Fruit fly (Drosophila melanogaster) whole organism, embryonic: ENCODE results near the gene mop.
A peak's percentile ranks its signal among the peaks of the same experiment; 100 is the strongest.

Experiments
- Bteb2 ChIP-seq: fragments of 200-800 bp; sonication (Bioruptor generic); optimal IDR thresholded peaks from 2 replicates; lab custom pipeline; 2016; ENCODE audit warnings: missing biosample characterization, missing genetic modification characterization
- CG10959 ChIP-seq: fragments of 200-800 bp; sonication (Bioruptor generic); IDR thresholded peaks from 2 replicates; pipeline ENCODE4 v1.3.6; 2022; ENCODE audit warnings: missing biosample characterization, missing genetic modification characterization
- CG11695 ChIP-seq: fragments of 200-800 bp; sonication (Bioruptor generic); IDR thresholded peaks from 3 replicates; pipeline ENCODE4 v1.3.6; 2022; ENCODE audit warnings: missing biosample characterization, missing genetic modification characterization
- CG11696 ChIP-seq: fragments of 200-800 bp; sonication (Bioruptor generic); IDR thresholded peaks from 2 replicates; pipeline ENCODE4 v1.3.6; 2022; ENCODE audit warnings: missing biosample characterization, missing genetic modification characterization
- CG12659 ChIP-seq: fragments of 200-800 bp; sonication (Bioruptor generic); optimal IDR thresholded peaks from 3 replicates; lab custom pipeline; 2017; ENCODE audit warnings: mild to moderate bottlenecking, missing biosample characterization, missing genetic modification reagents, missing genetic modification characterization
- CG13287 ChIP-seq: fragments of 200-800 bp; sonication (Bioruptor generic); IDR thresholded peaks from 2 replicates; pipeline ENCODE4 v1.3.6; 2022; ENCODE audit warnings: missing biosample characterization, missing genetic modification characterization; ENCODE audit not compliant: partially characterized antibody
- CG16863 ChIP-seq: fragments of 200-800 bp; sonication (Bioruptor generic); optimal IDR thresholded peaks from 3 replicates; lab custom pipeline; 2016; ENCODE audit warnings: missing biosample characterization, missing genetic modification characterization
- CG17361 ChIP-seq: fragments of 200-800 bp; sonication (Bioruptor generic); IDR thresholded peaks from 3 replicates; pipeline ENCODE4 v1.3.6; 2022; ENCODE audit warnings: missing biosample characterization, missing genetic modification characterization
- CG17829 ChIP-seq: fragments of 200-800 bp; optimal IDR thresholded peaks from 2 replicates; lab custom pipeline; 2019; ENCODE audit warnings: missing biosample characterization, mild to moderate bottlenecking, missing genetic modification characterization, moderate library complexity
- CG18262 ChIP-seq: fragments of 200-800 bp; optimal IDR thresholded peaks from 3 replicates; lab custom pipeline; 2019; ENCODE audit warnings: missing biosample characterization, mild to moderate bottlenecking, missing genetic modification characterization, moderate library complexity
- CG2116 ChIP-seq: fragments of 200-800 bp; sonication (Bioruptor generic); optimal IDR thresholded peaks from 3 replicates; lab custom pipeline; 2018; ENCODE audit warnings: missing biosample characterization, mild to moderate bottlenecking, missing genetic modification characterization
- CG3281 ChIP-seq: fragments of 200-800 bp; sonication (Bioruptor generic); optimal IDR thresholded peaks from 3 replicates; lab custom pipeline; 2017; ENCODE audit warnings: missing biosample characterization, mild to moderate bottlenecking, missing genetic modification characterization
- CG4730 ChIP-seq: fragments of 200-800 bp; sonication (Bioruptor generic); IDR thresholded peaks from 2 replicates; pipeline ENCODE4 v1.3.6; 2022; ENCODE audit warnings: missing biosample characterization, missing genetic modification characterization
- CG9797 ChIP-seq: fragments of 200-800 bp; sonication (Bioruptor generic); optimal IDR thresholded peaks from 3 replicates; lab custom pipeline; 2018; ENCODE audit warnings: missing biosample characterization, mild to moderate bottlenecking, missing genetic modification characterization
- CG9932 ChIP-seq: fragments of 200-800 bp; sonication (Bioruptor generic); IDR thresholded peaks from 2 replicates; pipeline ENCODE4 v1.3.6; 2022; ENCODE audit warnings: missing biosample characterization, missing genetic modification characterization
- Hr3 ChIP-seq: fragments of 200-800 bp; sonication (Bioruptor generic); optimal IDR thresholded peaks from 3 replicates; lab custom pipeline; 2016; ENCODE audit warnings: missing biosample characterization, missing genetic modification characterization
- Lpt ChIP-seq: fragments of >200 bp; optimal IDR thresholded peaks from 2 replicates; lab custom pipeline; 2018; ENCODE audit warnings: missing biosample characterization, missing genetic modification characterization
- MBD-R2 ChIP-seq: fragments of 200-800 bp; sonication (Bioruptor generic); IDR thresholded peaks from 2 replicates; pipeline ENCODE4 v1.3.6; 2022; ENCODE audit warnings: missing biosample characterization, missing genetic modification characterization
- Oaz ChIP-seq: fragments of 200-800 bp; sonication (Bioruptor generic); IDR thresholded peaks from 2 replicates; pipeline ENCODE4 v1.3.6; 2022; ENCODE audit warnings: missing biosample characterization, missing genetic modification characterization
- Ptx1 ChIP-seq: fragments of 200-800 bp; sonication (Bioruptor generic); IDR thresholded peaks from 2 replicates; pipeline ENCODE4 v1.3.6; 2022; ENCODE audit warnings: missing biosample characterization, missing genetic modification characterization
- Ravus ChIP-seq: fragments of 200-800 bp; sonication (Bioruptor generic); IDR thresholded peaks from 2 replicates; pipeline ENCODE4 v1.3.6; 2022; ENCODE audit warnings: missing biosample characterization, missing genetic modification characterization
- Stat92E ChIP-seq, 3 experiments: fragments of >200 bp in 2 of 3; fragments of 200-800 bp in 1 of 3; sonication (Bioruptor generic) in 1 of 3; optimal IDR thresholded peaks; 2 replicates each; lab custom pipeline; 2017 to 2019; ENCODE audit warnings: missing biosample characterization in 3 of 3, missing genetic modification characterization in 3 of 3, mild to moderate bottlenecking in 1 of 3, moderate library complexity in 1 of 3
- az2 ChIP-seq: fragments of 200-800 bp; sonication (Bioruptor generic); optimal IDR thresholded peaks from 3 replicates; lab custom pipeline; 2016; ENCODE audit warnings: missing biosample characterization, missing genetic modification characterization
- bbx ChIP-seq: fragments of 200-800 bp; sonication (Bioruptor generic); IDR thresholded peaks from 2 replicates; pipeline ENCODE4 v1.3.6; 2022; ENCODE audit warnings: missing biosample characterization, missing genetic modification characterization; ENCODE audit not compliant: partially characterized antibody
- corto ChIP-seq: fragments of 200-800 bp; sonication (Bioruptor generic); optimal IDR thresholded peaks from 2 replicates; lab custom pipeline; 2016; ENCODE audit warnings: missing biosample characterization, mild to moderate bottlenecking, missing genetic modification characterization, moderate library complexity
- eve ChIP-seq, 2 experiments: fragments of >200 bp; optimal IDR thresholded peaks; 2 replicates each; lab custom pipeline; 2017; ENCODE audit warnings: missing biosample characterization in 2 of 2, missing genetic modification characterization in 2 of 2
- fd3F ChIP-seq: fragments of 200-800 bp; sonication (Bioruptor generic); optimal IDR thresholded peaks from 2 replicates; lab custom pipeline; 2018; ENCODE audit warnings: missing biosample characterization, mild to moderate bottlenecking, missing genetic modification characterization, moderate library complexity
- gfzf ChIP-seq: fragments of 200-800 bp; sonication (Bioruptor generic); optimal IDR thresholded peaks from 2 replicates; lab custom pipeline; 2016; ENCODE audit warnings: missing biosample characterization, mild to moderate bottlenecking, missing genetic modification characterization, moderate library complexity
- grau ChIP-seq: fragments of 200-800 bp; optimal IDR thresholded peaks from 3 replicates; lab custom pipeline; 2019; ENCODE audit warnings: missing biosample characterization, mild to moderate bottlenecking, missing genetic modification characterization, moderate library complexity
- hkb ChIP-seq, 2 experiments: fragments of 200-800 bp in 1 of 2; fragments of >200 bp in 1 of 2; sonication (Bioruptor generic) in 1 of 2; IDR thresholded peaks in 1 of 2; optimal IDR thresholded peaks in 1 of 2; 2 replicates each; pipeline versions ENCODE4 v1.3.6 to Lab custom; 2017 to 2022; ENCODE audit warnings: missing biosample characterization in 1 of 2, missing genetic modification characterization in 1 of 2
- ken ChIP-seq: fragments of 200-800 bp; sonication (Bioruptor generic); IDR thresholded peaks from 3 replicates; pipeline ENCODE4 v1.3.6; 2022; ENCODE audit warnings: missing biosample characterization, missing genetic modification characterization
- lmd ChIP-seq: fragments of 200-800 bp; sonication (Bioruptor generic); IDR thresholded peaks from 2 replicates; pipeline ENCODE4 v1.3.6; 2022; ENCODE audit warnings: missing biosample characterization, missing genetic modification characterization
- luna ChIP-seq: fragments of 200-800 bp; sonication (Bioruptor generic); optimal IDR thresholded peaks from 2 replicates; lab custom pipeline; 2016; ENCODE audit warnings: missing biosample characterization, missing genetic modification characterization
- pb ChIP-seq: fragments of 200-800 bp; sonication (Bioruptor generic); optimal IDR thresholded peaks from 3 replicates; lab custom pipeline; 2016; ENCODE audit warnings: missing biosample characterization, missing genetic modification characterization
- pum ChIP-seq: fragments of 200-800 bp; sonication (Bioruptor generic); optimal IDR thresholded peaks from 2 replicates; lab custom pipeline; 2016; ENCODE audit warnings: missing biosample characterization, missing genetic modification characterization
- rib ChIP-seq: fragments of 200-800 bp; sonication (Bioruptor generic); IDR thresholded peaks from 2 replicates; pipeline ENCODE4 v1.3.6; 2022; ENCODE audit warnings: missing biosample characterization, missing genetic modification characterization
- salm ChIP-seq: fragments of 200-800 bp; sonication (Bioruptor generic); optimal IDR thresholded peaks from 2 replicates; lab custom pipeline; 2018; ENCODE audit warnings: missing biosample characterization, mild to moderate bottlenecking, missing genetic modification characterization
- sisA ChIP-seq: fragments of 200-800 bp; sonication (Bioruptor generic); IDR thresholded peaks from 2 replicates; pipeline ENCODE4 v1.3.6; 2022; ENCODE audit warnings: missing biosample characterization, missing genetic modification characterization
- slbo ChIP-seq: fragments of 200-800 bp; sonication (Bioruptor generic); IDR thresholded peaks from 2 replicates; pipeline ENCODE4 v1.3.6; 2022; ENCODE audit warnings: missing biosample characterization, missing genetic modification characterization
- trem ChIP-seq: fragments of 200-800 bp; optimal IDR thresholded peaks from 3 replicates; lab custom pipeline; 2019; ENCODE audit warnings: missing biosample characterization, mild to moderate bottlenecking, missing genetic modification characterization, moderate library complexity
- tup ChIP-seq: fragments of 200-800 bp; sonication (Bioruptor generic); optimal IDR thresholded peaks from 2 replicates; lab custom pipeline; 2016; ENCODE audit warnings: missing biosample characterization, mild to moderate bottlenecking, missing genetic modification characterization, moderate library complexity
- unc-4 ChIP-seq: fragments of 200-800 bp; sonication (Bioruptor generic); IDR thresholded peaks from 2 replicates; pipeline ENCODE4 v1.3.6; 2022; ENCODE audit warnings: missing biosample characterization, missing genetic modification characterization; ENCODE audit not compliant: partially characterized antibody
- wek ChIP-seq: fragments of 200-800 bp; sonication (Bioruptor generic); optimal IDR thresholded peaks from 3 replicates; lab custom pipeline; 2018; ENCODE audit warnings: missing biosample characterization, mild to moderate bottlenecking, missing genetic modification characterization, moderate library complexity

Gene mop

DNA sequence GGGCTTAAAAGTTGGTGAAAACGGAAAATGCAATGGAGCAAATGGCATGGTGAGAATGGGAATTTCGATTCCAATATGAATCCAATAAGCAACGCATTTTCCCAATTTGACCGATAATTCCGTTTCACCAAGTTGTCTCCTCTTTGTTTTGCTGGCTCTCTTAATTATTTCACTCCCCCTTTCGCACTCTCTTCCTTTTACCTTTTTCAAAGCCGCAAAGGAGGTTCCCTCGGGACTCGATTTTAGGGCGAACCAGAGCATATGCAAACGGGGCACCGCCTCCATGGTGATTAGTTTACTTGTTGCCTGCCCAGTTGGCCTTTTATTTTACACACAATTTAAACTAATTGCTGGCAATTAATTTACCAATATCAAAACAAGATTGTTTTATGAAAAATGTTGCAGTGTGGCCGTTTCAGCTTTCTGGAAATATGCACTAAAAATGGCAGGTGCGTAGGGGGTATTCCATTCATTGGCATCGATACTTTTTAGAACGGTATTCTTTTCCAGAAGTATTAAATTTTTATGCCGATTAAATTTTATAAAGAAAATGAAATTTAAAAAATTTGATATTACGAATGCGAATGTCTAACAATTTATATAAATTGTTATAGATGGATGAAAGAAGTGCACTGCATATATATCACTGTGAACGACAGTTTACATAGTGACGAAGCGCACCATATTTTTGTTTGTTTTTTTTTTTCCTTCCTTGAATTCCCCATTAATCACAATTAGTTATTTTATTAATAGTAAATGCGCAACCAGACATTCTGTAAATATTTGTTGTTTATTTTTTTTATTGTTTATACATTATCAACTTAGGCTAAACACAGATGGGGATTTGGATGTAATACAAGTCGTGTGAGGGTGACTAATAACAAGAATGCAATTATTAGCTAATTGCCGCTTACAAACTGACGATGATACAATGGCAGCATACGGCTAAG, at the start of gene mop (continued):
- TF ChIP-seq unc-4 (GFP tag; lab: Robert Waterston, UW) (peak; percentile 68), sisA (GFP tag; lab: Robert Waterston, UW) (peak; percentile 37), gfzf (peak; percentile 79), CG18262 (tag; lab: Kevin White, UChicago) (no peak), MBD-R2 (GFP tag; lab: Robert Waterston, UW) (peak; percentile 78), CG16863 (GFP tag; lab: Kevin White, UChicago) (peak; percentile 97), Oaz (no peak), hkb (optimal IDR thresholded peaks at IDR 0.05; lab: Kevin White, UChicago) (no peak), hkb (GFP tag; IDR thresholded peaks at IDR 0.05; lab: Robert Waterston, UW) (peak; percentile 62; the same call in 1 of the 2 replicates), pum (no peak), luna (GFP tag; lab: Kevin White, UChicago) (no peak), slbo (GFP tag; lab: Robert Waterston, UW) (peak; percentile 63), CG9797 (GFP tag; lab: Kevin White, UChicago) (peak; percentile 63), corto (GFP tag; lab: Kevin White, UChicago) (no peak), trem (peak; percentile 14), eve (GFP tag; optimal IDR thresholded peaks at IDR 0.05; lab: Kevin White, UChicago) (no peak), CG4730 (no peak), CG13287 (GFP tag; lab: Robert Waterston, UW) (peak; percentile 73), pb (GFP tag; lab: Kevin White, UChicago) (no peak), CG17361 (GFP tag; lab: Robert Waterston, UW) (no peak; the same call in 2 of the 3 replicates), CG12659 (peak; percentile 55), rib (GFP tag; lab: Robert Waterston, UW) (0 out of 2 replicates have a peak, but pooled peaks have one; percentile 39), az2 (GFP tag; lab: Kevin White, UChicago) (peak; percentile 32), lmd (peak; percentile 41), grau (peak; percentile 12), CG11695 (0 out of 3 replicates have a peak, but pooled peaks have one; percentile 8), CG2116 (GFP tag; lab: Kevin White, UChicago) (peak; percentile 29), CG17829 (tag; lab: Kevin White, UChicago) (peak; percentile 41), salm (no peak), bbx (GFP tag; lab: Robert Waterston, UW) (peak; percentile 65), wek (GFP tag; lab: Kevin White, UChicago) (peak; percentile 92), Hr3 (GFP tag; lab: Kevin White, UChicago) (peak; percentile 33), Lpt (GFP tag; lab: Kevin White, UChicago) (no peak), Ptx1 (GFP tag; lab: Robert Waterston, UW) (peak; percentile 53), ken (GFP tag; lab: Robert Waterston, UW) (0 out of 3 replicates have a peak, but pooled peaks have one; percentile 45), CG10959 (GFP tag; lab: Robert Waterston, UW) (0 out of 2 replicates have a peak, but pooled peaks have one; percentile 20), CG3281 (GFP tag; lab: Kevin White, UChicago) (peak; percentile 43), tup (GFP tag; lab: Kevin White, UChicago) (no peak), CG9932 (peak; percentile 66), Stat92E (GFP tag; optimal IDR thresholded peaks at IDR 0.05; lab: Kevin White, UChicago) (peak in 1 of 3 experiments; percentile 62), CG11696 (GFP tag; lab: Robert Waterston, UW) (peak; percentile 43; the same call in 1 of the 2 replicates), Ravus (GFP tag; lab: Robert Waterston, UW) (no peak), fd3F (GFP tag; lab: Kevin White, UChicago) (peak; percentile 8), Bteb2 (peak; percentile 15)
